Fruit fly (Drosophila melanogaster) S2 (cell line): ENCODE data around the gene CG11454.

ENCODE experiments used
- CG8478 ChIP-seq: fragments of >200 bp; optimal IDR thresholded peaks from 2 replicates; lab custom pipeline; 2018
- CTCF ChIP-seq, 2 experiments: fragments of >200 bp; optimal IDR thresholded peaks; 2 replicates each; lab custom pipeline; 2018

dm6 chr2L:94639-95059 is 48.5 kb upstream of the CG11454 start, which contains the start of gene Zir:
- TF ChIP-seq CTCF (optimal IDR thresholded peaks at IDR 0.05; lab: Kevin White, UChicago): no peak
- TF ChIP-seq CG8478 (lab: Kevin White, UChicago): no peak
